Worm (Caenorhabditis elegans): ENCODE data around the gene stg-2.
A peak's percentile ranks its signal among the peaks of the same experiment; 100 is the strongest.
"Not testable (repeated sequence)": the region's sequence is repeated elsewhere in the genome, so short reads cannot be mapped to it uniquely, and the experiment has no call there.

The stg-2 gene

DNA sequence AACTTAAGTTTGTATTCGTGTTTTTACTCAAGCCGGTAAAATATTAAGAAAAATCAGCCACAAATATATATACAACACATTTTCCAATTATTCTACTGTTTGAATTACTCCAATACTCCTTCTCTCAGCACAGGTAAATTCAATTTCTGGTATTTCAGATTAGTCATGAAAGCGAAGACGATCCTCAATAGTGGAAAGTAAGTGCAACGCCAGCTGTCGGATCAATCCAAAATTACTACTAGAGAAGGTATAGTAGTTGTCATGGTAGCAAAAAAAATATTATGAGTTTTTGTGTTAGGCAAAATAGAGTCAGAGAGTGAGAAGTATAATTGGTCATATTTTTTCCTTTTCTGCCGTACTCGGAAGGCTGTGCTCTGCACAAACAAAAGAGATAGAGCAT, 30.7 kb downstream of the stg-2 start, which contains the start of gene K01A12.2:
TSS of gene K01A12.2 (plus strand) at position 301 of the 400 bp plus-strand sequence.
- TF ChIP-seq aly-1 (tag; optimal IDR thresholded peaks at IDR 0.05), result no peak
- TF ChIP-seq sea-1 (GFP tag; conservative IDR thresholded peaks at IDR 0.05), result no peak
- TF ChIP-seq flt-1 (GFP tag; IDR thresholded peaks at IDR 0.05), result no peak
- no peak for TF ChIP-seq scrt-1 (GFP tag; IDR thresholded peaks at IDR 0.05)
- no peak for TF ChIP-seq B0310.2 (tag; optimal IDR thresholded peaks at IDR 0.05)
- TF ChIP-seq hmbx-1 (tag; optimal IDR thresholded peaks at IDR 0.05), result no peak
- TF ChIP-seq pes-1 (GFP tag; IDR thresholded peaks at IDR 0.05), result no peak
- no peak for TF ChIP-seq tbx-11 (GFP tag; IDR thresholded peaks at IDR 0.05)
- no peak for TF ChIP-seq ceh-13 (GFP tag; optimal IDR thresholded peaks at IDR 0.05)

DNA sequence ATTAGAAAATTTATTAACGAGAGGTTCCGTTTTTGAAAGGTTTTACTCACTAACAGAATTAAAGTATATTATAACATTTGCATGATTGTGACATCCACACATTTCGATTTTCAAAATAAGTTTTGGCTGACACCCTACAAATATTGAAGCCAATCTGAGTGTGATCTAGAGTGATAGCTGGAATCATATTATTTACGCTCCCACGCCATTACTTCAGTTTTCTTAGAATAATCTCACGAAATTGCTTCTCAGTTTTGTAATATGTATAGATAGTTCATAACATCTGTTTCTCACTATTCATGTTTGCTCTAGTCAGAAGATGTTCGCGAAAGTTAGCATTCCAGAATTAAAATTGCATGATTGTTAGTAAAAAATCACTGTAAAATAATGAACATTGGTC, 31.4 kb downstream of the stg-2 start:
- TF ChIP-seq aly-1 (tag; optimal IDR thresholded peaks at IDR 0.05), result no peak
- TF ChIP-seq hnd-1 (tag; optimal IDR thresholded peaks at IDR 0.05), result no peak

DNA sequence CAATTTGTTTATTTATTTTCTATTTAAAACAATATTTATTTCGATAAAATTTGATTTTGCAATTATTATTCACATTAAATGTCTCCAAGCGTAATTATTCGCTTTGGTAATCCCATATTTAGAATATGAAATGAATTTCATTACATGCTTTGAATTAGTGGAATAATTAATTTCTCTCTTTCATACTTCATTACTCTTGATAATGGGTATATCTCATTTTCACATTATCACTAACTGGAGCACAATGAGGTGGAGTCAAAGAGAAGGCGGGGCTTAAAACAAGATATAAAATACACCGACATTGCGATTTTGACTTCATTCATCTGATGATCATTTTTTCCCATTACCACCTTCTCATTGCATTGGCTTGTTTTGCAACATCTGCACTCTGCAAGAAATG, 33.1 kb downstream of the stg-2 start, which contains the start of gene K01A12.4:
TSS of gene K01A12.4 (plus strand) at position 301 of the 400 bp plus-strand sequence.
- TF ChIP-seq hnd-1 (tag; optimal IDR thresholded peaks at IDR 0.05); pes-1 (GFP tag; IDR thresholded peaks at IDR 0.05); B0310.2 (tag; optimal IDR thresholded peaks at IDR 0.05): not testable (repeated sequence)

DNA sequence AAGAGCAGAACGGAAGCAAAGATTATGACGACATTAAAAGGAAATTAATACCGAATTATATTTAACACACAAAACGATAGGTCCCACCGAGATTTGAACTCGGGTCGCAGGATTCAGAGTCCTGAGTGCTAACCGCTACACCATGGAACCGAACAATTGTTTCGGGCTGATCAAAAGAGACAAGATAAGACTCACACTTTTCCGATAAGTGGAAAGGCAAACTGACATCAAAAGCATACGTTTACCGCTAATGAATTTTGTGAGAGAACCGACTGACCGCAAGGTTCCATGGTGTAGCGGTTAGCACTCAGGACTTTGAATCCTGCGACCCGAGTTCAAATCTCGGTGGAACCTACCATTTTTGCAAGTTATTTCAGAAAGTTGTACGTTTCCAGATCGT, 35.0 kb downstream of the stg-2 start:
- TF ChIP-seq B0310.2 (tag; optimal IDR thresholded peaks at IDR 0.05), result no peak
- TF ChIP-seq flt-1 (GFP tag; IDR thresholded peaks at IDR 0.05), result no peak
- TF ChIP-seq tbx-11 (GFP tag; IDR thresholded peaks at IDR 0.05), result no peak
- no peak for TF ChIP-seq pes-1 (GFP tag; IDR thresholded peaks at IDR 0.05)
- TF ChIP-seq ceh-13 (GFP tag; optimal IDR thresholded peaks at IDR 0.05), result no peak
- TF ChIP-seq ama-1 (optimal IDR thresholded peaks at IDR 0.05), result no peak
- no peak for TF ChIP-seq hmbx-1 (tag; optimal IDR thresholded peaks at IDR 0.05)
- no peak for TF ChIP-seq aly-1 (tag; optimal IDR thresholded peaks at IDR 0.05)
- no peak for TF ChIP-seq tra-4 (tag; optimal IDR thresholded peaks at IDR 0.05)
- no peak for TF ChIP-seq hmg-4 (GFP tag; optimal IDR thresholded peaks at IDR 0.05)
- TF ChIP-seq scrt-1 (GFP tag; IDR thresholded peaks at IDR 0.05), result no peak
- no peak for TF ChIP-seq hnd-1 (tag; optimal IDR thresholded peaks at IDR 0.05)

DNA sequence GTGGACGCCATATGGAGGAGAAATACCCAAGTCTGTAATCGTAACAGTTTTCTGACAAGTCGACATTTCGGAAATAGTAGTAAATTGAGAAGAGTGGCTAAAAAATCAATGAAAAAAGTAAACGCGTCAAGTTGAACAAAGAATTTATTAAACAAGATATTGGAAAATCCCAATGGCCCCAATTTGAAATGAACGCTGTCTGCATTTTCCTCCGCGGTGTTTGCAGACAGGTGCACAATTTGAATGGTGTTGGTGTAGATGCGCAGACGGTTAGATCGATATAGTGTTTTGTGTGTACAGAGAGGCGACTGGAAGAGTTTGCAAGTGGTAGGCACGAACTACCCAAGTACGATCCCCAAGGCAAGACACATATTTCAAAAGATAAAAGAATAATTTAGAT, 38.7 kb downstream of the stg-2 start, which contains the start of the genes H35N09.2 and H35N09.1:
TSS of gene H35N09.2 (minus strand) at position 54 of the 400 bp plus-strand sequence.
TSS of gene H35N09.1 (plus strand) at position 335 of the 400 bp plus-strand sequence.
- TF ChIP-seq ama-1 (optimal IDR thresholded peaks at IDR 0.05) (no peak), F13C5.2 (tag; optimal IDR thresholded peaks at IDR 0.05) (peak; percentile 53), flt-1 (GFP tag; IDR thresholded peaks at IDR 0.05) (no peak)

DNA sequence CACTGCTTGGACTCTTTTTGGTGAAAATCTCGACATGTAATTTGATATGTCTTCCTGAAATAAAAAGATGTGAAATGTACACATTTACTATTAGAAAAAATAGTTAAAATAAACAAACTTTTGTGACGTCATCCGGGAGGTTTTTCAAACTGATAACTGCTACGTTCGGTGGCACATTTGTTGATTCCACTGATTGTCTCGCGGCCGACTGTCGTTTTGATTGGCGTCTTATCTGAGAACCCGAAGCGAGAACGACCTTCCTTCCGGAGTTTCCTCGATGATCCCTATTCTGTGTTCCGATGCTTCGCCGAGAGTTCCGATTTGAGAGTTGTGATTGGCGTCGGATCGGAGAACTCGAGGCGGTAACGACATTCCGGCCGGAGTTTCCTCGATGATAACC, 39.6 kb downstream of the stg-2 start:
- TF ChIP-seq pes-1 (GFP tag; IDR thresholded peaks at IDR 0.05), result no peak

DNA sequence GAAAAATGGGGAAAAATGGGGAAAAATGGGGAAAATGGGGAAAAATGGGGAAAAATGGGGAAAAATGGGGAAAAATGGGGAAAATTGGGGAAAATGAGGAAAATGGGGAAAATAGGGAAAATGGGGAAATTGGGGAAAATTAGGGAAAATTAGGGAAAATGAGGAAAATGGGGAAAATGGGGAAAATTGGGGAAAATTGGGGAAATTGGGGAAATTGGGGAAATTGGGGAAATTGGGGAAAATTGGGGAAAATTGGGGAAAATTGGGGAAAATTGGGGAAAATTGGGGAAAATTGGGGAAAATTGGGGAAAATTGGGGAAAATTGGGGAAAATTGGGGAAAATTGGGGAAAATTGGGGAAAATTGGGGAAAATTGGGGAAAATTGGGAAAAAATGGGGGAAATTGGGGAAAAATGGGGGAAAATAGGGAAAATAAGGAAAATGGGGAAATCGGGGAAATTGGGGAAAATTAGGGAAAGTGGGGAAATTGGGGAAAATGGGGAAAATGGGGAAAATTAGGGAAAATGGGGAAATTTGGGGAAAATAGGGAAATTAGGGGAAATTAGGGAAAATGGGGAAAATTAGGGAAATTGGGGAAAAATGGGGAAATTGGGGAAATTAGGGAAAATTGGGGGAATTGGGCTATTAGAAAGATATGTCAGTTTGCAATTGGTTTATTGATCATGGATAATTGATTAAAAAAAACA, 40.8 kb downstream of the stg-2 start:
- peak; percentile 38; the same call in 1 of the 2 replicates for TF ChIP-seq pes-1 (GFP tag; IDR thresholded peaks at IDR 0.05)
- peak; percentile 74; the same call in 1 of the 2 replicates for TF ChIP-seq sea-1 (GFP tag; conservative IDR thresholded peaks at IDR 0.05)
- TF ChIP-seq hnd-1 (tag; optimal IDR thresholded peaks at IDR 0.05), result peak; percentile 49
- peak; percentile 80 for TF ChIP-seq tbx-11 (GFP tag; IDR thresholded peaks at IDR 0.05)
- no peak for TF ChIP-seq hmg-4 (GFP tag; optimal IDR thresholded peaks at IDR 0.05)
- no peak for TF ChIP-seq F13C5.2 (tag; optimal IDR thresholded peaks at IDR 0.05)
- peak; percentile 32 for TF ChIP-seq hmbx-1 (tag; optimal IDR thresholded peaks at IDR 0.05)
- TF ChIP-seq tra-4 (tag; optimal IDR thresholded peaks at IDR 0.05), result no peak
- TF ChIP-seq ceh-13 (GFP tag; optimal IDR thresholded peaks at IDR 0.05), result no peak
- peak; percentile 14; the same call in 1 of the 2 replicates for TF ChIP-seq flt-1 (GFP tag; IDR thresholded peaks at IDR 0.05)
- TF ChIP-seq tbx-37 (GFP tag; conservative IDR thresholded peaks at IDR 0.05), result peak; percentile 33; the same call in 1 of the 2 replicates
- TF ChIP-seq scrt-1 (GFP tag; IDR thresholded peaks at IDR 0.05), result peak; percentile 55; the same call in 1 of the 2 replicates
- no peak for TF ChIP-seq ets-7 (tag; optimal IDR thresholded peaks at IDR 0.05)
- TF ChIP-seq B0310.2 (tag; optimal IDR thresholded peaks at IDR 0.05), result peak; percentile 48
- no peak for TF ChIP-seq ama-1 (optimal IDR thresholded peaks at IDR 0.05)
- TF ChIP-seq ceh-36 (tag; optimal IDR thresholded peaks at IDR 0.05), result no peak
- no peak for TF ChIP-seq aly-1 (tag; optimal IDR thresholded peaks at IDR 0.05)

DNA sequence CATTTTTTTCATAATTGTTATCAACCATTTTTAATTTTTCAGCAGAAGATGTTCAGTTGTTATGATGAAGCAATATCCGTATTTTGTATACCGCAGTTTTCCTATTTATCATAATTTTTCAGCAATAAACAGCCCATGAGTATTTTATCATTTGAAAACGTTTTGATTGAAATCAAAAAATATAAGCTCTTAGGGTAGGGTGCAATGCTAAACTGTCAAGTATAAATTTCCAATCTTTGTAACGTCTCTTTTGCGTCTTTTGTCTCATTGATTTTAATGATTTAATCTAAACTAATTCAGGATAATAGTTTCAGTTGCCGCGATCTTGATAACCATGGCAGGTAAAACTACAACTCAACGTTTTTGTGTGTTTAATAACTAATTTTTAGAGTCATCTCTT, 42.5 kb downstream of the stg-2 start, which contains the start of gene F18E9.1:
TSS of gene F18E9.1 (plus strand) at position 301 of the 400 bp plus-strand sequence.
- no peak for TF ChIP-seq tbx-37 (GFP tag; conservative IDR thresholded peaks at IDR 0.05)
- TF ChIP-seq flt-1 (GFP tag; IDR thresholded peaks at IDR 0.05), result no peak
- TF ChIP-seq scrt-1 (GFP tag; IDR thresholded peaks at IDR 0.05), result no peak
- no peak for TF ChIP-seq hnd-1 (tag; optimal IDR thresholded peaks at IDR 0.05)
- TF ChIP-seq ceh-36 (tag; optimal IDR thresholded peaks at IDR 0.05), result no peak
- no peak for TF ChIP-seq pes-1 (GFP tag; IDR thresholded peaks at IDR 0.05)
- no peak for TF ChIP-seq ama-1 (optimal IDR thresholded peaks at IDR 0.05)
- no peak for TF ChIP-seq F13C5.2 (tag; optimal IDR thresholded peaks at IDR 0.05)
- TF ChIP-seq hmg-4 (GFP tag; optimal IDR thresholded peaks at IDR 0.05), result no peak
- TF ChIP-seq tra-4 (tag; optimal IDR thresholded peaks at IDR 0.05), result no peak
- no peak for TF ChIP-seq ceh-13 (GFP tag; optimal IDR thresholded peaks at IDR 0.05)
- TF ChIP-seq sea-1 (GFP tag; conservative IDR thresholded peaks at IDR 0.05), result no peak
- no peak for TF ChIP-seq tbx-11 (GFP tag; IDR thresholded peaks at IDR 0.05)
- TF ChIP-seq aly-1 (tag; optimal IDR thresholded peaks at IDR 0.05), result no peak
- no peak for TF ChIP-seq hmbx-1 (tag; optimal IDR thresholded peaks at IDR 0.05)

All from whole organism, early embryonic.